Fruit fly (Drosophila melanogaster): Measurements from ENCODE around the gene CG32006.

Gene CG32006

DNA sequence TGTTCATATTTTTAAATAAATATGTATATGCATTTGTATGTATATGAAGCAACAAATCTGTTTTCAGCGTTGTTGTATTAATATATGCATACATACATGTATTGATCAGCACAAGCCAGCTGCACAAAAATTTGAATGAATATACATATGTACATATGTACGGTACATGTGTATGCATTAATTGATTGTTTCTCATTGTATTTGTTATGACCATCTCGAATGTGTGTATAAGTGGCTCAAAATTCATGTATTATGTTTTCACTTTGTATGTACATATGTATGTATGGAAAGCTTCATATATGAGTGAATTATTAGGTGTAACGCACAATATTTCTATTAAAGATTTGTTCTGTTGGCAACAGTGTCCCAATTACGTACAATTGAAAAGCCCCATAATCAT lies 14.6 kb upstream of the CG32006 start:
- TF ChIP-seq dsx (GFP tag; optimal IDR thresholded peaks at IDR 0.05; ENCODE audit: poor library complexity, severe bottlenecking) (peak; percentile 13), eg (GFP tag; IDR thresholded peaks at IDR 0.05) (no peak)

DNA sequence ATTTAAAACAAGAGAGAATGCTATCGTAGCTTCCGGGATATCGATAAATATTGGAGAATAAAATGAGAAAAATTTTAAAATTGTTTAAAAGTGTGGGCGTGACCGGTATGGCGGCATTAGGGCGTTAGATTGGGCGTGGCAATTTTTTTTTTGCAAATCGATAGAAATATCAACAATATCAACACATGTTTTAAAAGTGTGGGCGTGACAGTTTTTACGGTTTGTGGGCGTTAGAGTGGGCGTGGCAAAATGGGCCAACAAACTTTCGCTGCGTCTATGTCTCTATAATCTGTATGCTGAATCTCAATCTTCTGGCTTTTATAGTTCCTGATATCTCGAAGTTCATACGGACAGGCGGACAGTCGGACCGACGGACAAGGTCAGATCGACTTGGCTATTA lies 1.4 kb upstream of the CG32006 start:
- TF ChIP-seq pdm3 (GFP tag; optimal IDR thresholded peaks at IDR 0.05) (no peak), fkh (GFP tag; optimal IDR thresholded peaks at IDR 0.05) (no peak), CG16779 (tag; optimal IDR thresholded peaks at IDR 0.05) (no peak)

DNA sequence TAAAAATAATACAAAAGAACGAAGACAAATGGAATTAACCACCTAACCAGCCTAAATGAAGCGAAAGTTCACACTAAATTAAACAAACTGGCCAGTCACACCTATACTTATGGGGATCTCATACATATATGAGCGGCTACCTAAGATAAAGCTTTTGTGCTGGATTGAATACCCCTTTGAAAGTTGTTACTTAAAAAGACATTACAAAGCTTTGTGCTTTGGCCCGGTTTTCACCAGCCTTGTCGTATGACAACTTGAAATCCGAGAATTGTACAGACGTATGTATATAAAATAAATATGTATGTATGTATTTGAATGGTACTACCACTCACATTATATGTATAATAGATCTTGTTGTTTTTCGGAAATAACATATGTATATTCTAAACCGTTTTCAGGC lies 5.4 kb downstream of the CG32006 start, which contains the start of gene CG31997:
Gene CG31997, minus strand, starts transcription at position 84 of the 400 bp plus-strand sequence.
- no peak for TF ChIP-seq CG9139 (GFP tag; optimal IDR thresholded peaks at IDR 0.05)
- peak; percentile 65 for TF ChIP-seq Eip78C (GFP tag)
- TF ChIP-seq Blimp-1 (GFP tag; optimal IDR thresholded peaks at IDR 0.05): peak; percentile 3
- TF ChIP-seq CG6163 (GFP tag; IDR thresholded peaks at IDR 0.05): no peak

DNA sequence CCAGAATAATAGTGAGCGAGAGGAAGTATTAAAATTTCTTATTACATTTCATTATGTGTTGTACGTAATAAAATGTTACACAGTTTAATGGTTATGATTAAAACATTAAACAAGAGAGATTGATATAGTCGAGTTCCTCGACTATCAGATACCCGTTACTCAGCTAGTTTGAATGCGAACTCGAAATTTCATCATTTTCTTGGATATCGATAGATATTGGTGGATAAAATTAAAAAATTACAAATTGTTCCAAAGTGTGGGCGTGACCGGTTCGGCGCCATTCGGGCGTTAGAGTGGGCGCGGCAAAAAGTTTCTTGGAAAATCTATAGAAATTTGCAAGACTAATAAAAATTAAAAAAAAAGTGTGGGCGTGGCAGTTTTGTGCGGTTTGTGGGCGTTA lies 14.6 kb downstream of the CG32006 start:
- TF ChIP-seq acj6 (GFP tag; optimal IDR thresholded peaks at IDR 0.05) (no peak), spab (GFP tag; optimal IDR thresholded peaks at IDR 0.05) (no peak), vri (GFP tag; optimal IDR thresholded peaks at IDR 0.05) (no peak), net (GFP tag; optimal IDR thresholded peaks at IDR 0.05) (no peak), Sox102F (GFP tag; optimal IDR thresholded peaks at IDR 0.05) (no peak), CG32006 (GFP tag; optimal IDR thresholded peaks at IDR 0.05) (no peak), CG4318 (GFP tag; optimal IDR thresholded peaks at IDR 0.05) (no peak), Eip78C (GFP tag) (no peak), topi (GFP tag; optimal IDR thresholded peaks at IDR 0.05) (no peak), CG11294 (GFP tag; IDR thresholded peaks at IDR 0.05) (no peak), Blimp-1 (GFP tag; optimal IDR thresholded peaks at IDR 0.05) (no peak), CG31627 (GFP tag; optimal IDR thresholded peaks at IDR 0.05) (no peak), cyc (GFP tag; optimal IDR thresholded peaks at IDR 0.05) (no peak), CG3032 (tag; optimal IDR thresholded peaks at IDR 0.05) (no peak)

DNA sequence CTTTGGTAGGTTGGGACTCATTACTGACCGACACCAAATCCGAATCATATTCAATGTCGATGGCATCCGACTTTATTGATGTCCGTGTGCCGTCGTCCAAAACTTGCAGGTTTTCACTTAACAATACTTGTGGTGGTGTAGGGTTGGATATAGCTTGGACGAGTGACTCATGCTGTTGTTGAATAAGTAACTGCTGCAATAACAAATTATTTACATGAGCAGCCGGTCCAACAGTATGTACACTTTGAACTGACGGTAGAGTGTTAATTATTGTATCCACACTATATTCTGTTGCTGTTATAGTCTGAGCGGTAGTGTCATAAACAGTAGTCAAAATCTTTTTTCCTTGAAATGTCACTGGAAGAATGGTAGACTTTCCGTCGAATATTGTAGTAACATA lies 17.0 kb downstream of the CG32006 start:
- TF ChIP-seq CG3032 (tag; optimal IDR thresholded peaks at IDR 0.05): no peak
- peak; percentile 81 for TF ChIP-seq fkh (GFP tag; optimal IDR thresholded peaks at IDR 0.05)

DNA sequence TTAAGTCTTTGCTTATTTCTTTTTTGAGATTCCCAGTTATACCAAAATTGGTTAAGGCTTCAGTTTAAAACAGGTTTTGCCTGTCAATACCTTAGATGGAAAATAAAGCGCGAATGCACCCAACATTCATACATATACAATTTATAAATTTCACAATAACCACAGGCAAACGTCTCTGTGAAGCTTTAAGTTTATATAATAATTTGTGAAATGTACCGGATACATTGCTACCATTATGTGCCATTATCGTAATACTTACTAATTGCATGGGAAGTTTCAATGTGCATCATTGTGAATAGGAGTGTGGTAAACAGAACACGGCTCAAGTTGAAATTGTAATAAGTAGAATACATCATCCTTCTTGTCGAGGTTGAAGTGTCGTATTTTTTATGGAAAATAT lies 24.0 kb downstream of the CG32006 start:
- TF ChIP-seq Lpt (GFP tag; optimal IDR thresholded peaks at IDR 0.05) (no peak), CG3919 (GFP tag; optimal IDR thresholded peaks at IDR 0.05) (no peak), svp (GFP tag) (no peak), fd85E (GFP tag; optimal IDR thresholded peaks at IDR 0.05) (no peak), achi (GFP tag; optimal IDR thresholded peaks at IDR 0.05) (no peak), dac (GFP tag; optimal IDR thresholded peaks at IDR 0.05) (no peak), CG7368 (GFP tag; optimal IDR thresholded peaks at IDR 0.05) (no peak), Eip75B (GFP tag; optimal IDR thresholded peaks at IDR 0.05) (no peak), lz (GFP tag; optimal IDR thresholded peaks at IDR 0.05) (no peak), CG6276 (GFP tag; optimal IDR thresholded peaks at IDR 0.05) (no peak), spab (GFP tag; optimal IDR thresholded peaks at IDR 0.05) (no peak), CG9139 (GFP tag; optimal IDR thresholded peaks at IDR 0.05) (no peak), CG8632 (GFP tag; optimal IDR thresholded peaks at IDR 0.05) (no peak), CG10669 (GFP tag; optimal IDR thresholded peaks at IDR 0.05) (no peak), vri (GFP tag; optimal IDR thresholded peaks at IDR 0.05) (no peak), CG32006 (GFP tag; optimal IDR thresholded peaks at IDR 0.05) (no peak), topi (GFP tag; optimal IDR thresholded peaks at IDR 0.05) (no peak)
